Worm (Caenorhabditis elegans): ENCODE results near the gene Y51B9A.8.

DNA sequence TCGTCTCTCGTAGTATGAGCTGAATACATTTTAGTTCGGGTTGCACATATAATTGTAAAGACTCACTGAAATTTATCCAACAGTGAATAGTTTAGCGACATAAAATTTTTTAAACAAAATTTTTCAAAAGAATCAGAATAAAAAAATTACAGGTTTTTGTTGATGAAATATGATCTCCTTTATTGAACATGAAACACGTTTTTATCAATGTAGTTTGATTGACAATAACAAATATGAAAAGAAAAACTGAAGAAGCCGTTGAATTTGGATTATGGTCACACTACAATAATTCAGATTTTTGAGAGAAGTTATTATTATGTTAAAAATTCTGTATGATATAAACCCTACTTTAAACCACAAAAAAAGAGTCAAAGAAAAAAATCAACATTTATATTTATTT lies 41.4 kb downstream of the Y51B9A.8 start, which contains the start of gene chil-17:
- TF ChIP-seq dpl-1 (GFP tag; optimal IDR thresholded peaks at IDR 0.05) (no peak), unc-130 (GFP tag; optimal IDR thresholded peaks at IDR 0.05) (no peak), ama-1 (optimal IDR thresholded peaks at IDR 0.05) (no peak), egl-27 (tag; optimal IDR thresholded peaks at IDR 0.05) (no peak), aha-1 (tag) (no peak), zag-1 (tag; optimal IDR thresholded peaks at IDR 0.05) (no peak), F37D6.2 (tag; optimal IDR thresholded peaks at IDR 0.05) (no peak)
